Worm (Caenorhabditis elegans): ENCODE results near the gene srsx-33.

srsx-33 gene

DNA sequence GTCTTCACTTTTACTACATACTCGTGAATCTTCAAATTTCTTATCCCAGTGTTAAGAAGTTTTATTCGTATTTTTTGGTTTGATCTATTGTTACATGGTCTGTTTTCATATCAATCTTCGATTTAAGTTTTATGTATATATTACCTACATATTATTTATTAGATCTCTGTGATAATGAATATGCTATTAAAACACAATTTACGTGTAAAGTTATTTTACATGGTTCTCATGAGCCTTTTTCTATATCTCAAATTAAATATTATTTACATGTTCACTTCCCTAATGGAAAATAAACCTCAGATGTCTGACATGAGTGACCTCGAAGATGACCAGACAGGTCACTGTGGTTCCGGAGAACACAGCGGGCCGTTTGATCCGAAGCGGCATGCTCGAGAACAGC lies 7.8 kb downstream of the srsx-33 start, which contains the start of gene mxl-1:
Gene mxl-1 (plus strand): TSS at position 301 of the 400 bp plus-strand sequence.
- TF ChIP-seq daf-12 (tag; optimal IDR thresholded peaks at IDR 0.05) (no peak), ceh-16 (tag; optimal IDR thresholded peaks at IDR 0.05) (no peak), fkh-2 (tag; optimal IDR thresholded peaks at IDR 0.05) (no peak), ama-1 (optimal IDR thresholded peaks at IDR 0.05) (no peak), nfya-1 (tag; optimal IDR thresholded peaks at IDR 0.05; ENCODE audit: insufficient read depth) (no peak), pqm-1 (tag; optimal IDR thresholded peaks at IDR 0.05) (no peak)

DNA sequence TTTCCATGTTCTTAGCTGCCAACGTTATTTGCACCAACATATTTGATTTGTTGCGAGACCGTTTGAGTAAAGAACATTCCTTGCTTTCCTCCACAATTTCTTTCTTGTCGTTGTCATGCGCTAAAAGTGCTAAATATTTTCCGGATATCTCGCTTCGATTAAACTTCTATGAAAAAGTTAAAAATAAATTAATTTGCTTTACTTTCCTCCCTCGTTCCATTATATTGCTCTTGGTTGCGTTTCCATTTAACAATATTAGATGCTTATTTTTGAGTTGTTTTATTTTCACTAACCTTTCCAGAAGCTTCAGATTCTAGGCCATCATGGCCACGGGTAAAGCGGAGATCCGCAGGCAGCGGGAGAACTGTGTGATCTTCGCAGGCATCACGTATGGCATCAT lies 10.7 kb downstream of the srsx-33 start, which contains the start of gene pgap-1:
Gene pgap-1 (plus strand): TSS at position 301 of the 400 bp plus-strand sequence.
- TF ChIP-seq jun-1 (tag; optimal IDR thresholded peaks at IDR 0.05) (no peak), R02D3.7 (tag; optimal IDR thresholded peaks at IDR 0.05) (no peak), nhr-77 (tag; optimal IDR thresholded peaks at IDR 0.05) (no peak)

DNA sequence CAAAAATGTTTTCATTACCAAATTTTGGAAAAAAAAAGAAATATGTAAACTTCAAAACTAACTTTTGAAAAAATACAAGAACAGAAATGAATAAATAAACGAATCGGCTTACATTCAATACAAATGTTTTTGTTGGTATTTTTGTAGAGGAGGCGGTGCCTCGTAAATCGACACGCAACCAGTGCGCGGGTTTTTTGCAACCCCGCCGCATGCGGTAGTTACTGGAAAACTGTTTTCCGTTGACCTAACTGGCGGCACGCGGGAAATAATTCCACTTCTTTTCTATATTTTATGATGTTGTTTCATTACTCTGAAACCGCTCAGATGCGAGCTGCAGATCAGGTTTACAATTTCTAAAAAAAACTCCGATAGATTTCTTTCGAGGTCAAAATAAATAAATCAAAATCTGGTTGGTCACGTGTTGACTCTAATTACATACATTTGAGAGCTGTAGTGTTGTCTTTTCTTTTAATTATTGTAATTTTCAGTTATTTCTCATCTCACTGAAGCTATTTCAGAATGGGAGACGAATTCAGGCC lies 13.1 kb downstream of the srsx-33 start, which contains the start of the genes dvc-1 and ima-1:
Gene dvc-1 (minus strand): TSS at position 145 of the 539 bp plus-strand sequence.
Gene ima-1 (plus strand): TSS at position 489 of the 539 bp plus-strand sequence.
- TF ChIP-seq eor-1 (tag; optimal IDR thresholded peaks at IDR 0.05): no peak
- TF ChIP-seq elt-2 (tag; optimal IDR thresholded peaks at IDR 0.05): peak; percentile 53
- TF ChIP-seq ZK546.5 (tag; optimal IDR thresholded peaks at IDR 0.05): no peak
- TF ChIP-seq nhr-43 (tag; optimal IDR thresholded peaks at IDR 0.05; ENCODE audit: poor library complexity, severe bottlenecking): peak; percentile 60
- TF ChIP-seq ceh-82 (tag; optimal IDR thresholded peaks at IDR 0.05): peak; percentile 61
- peak; percentile 60 for TF ChIP-seq snpc-4 (tag; optimal IDR thresholded peaks at IDR 0.05)
- TF ChIP-seq nhr-11 (tag; optimal IDR thresholded peaks at IDR 0.05): no peak
- peak; percentile 47 for TF ChIP-seq nhr-23 (tag; optimal IDR thresholded peaks at IDR 0.05)
- peak; percentile 67 for TF ChIP-seq pha-4 (tag; optimal IDR thresholded peaks at IDR 0.05)
- peak; percentile 52 for TF ChIP-seq nhr-25 (tag; optimal IDR thresholded peaks at IDR 0.05)
- peak; percentile 98 for TF ChIP-seq R02D3.7 (tag; optimal IDR thresholded peaks at IDR 0.05)
- peak; percentile 57 for TF ChIP-seq lin-39 (tag; optimal IDR thresholded peaks at IDR 0.05)
- peak; percentile 55 for TF ChIP-seq lin-15B (tag; optimal IDR thresholded peaks at IDR 0.05)
- no peak for TF ChIP-seq egl-5 (tag; optimal IDR thresholded peaks at IDR 0.05)

- no peak for TF ChIP-seq fkh-10 (GFP tag; optimal IDR thresholded peaks at IDR 0.05)
- peak; percentile 52 for TF ChIP-seq pqm-1 (tag; optimal IDR thresholded peaks at IDR 0.05)
- TF ChIP-seq snpc-4 (tag; optimal IDR thresholded peaks at IDR 0.05): no peak
- peak; percentile 98 for TF ChIP-seq elt-2 (tag; optimal IDR thresholded peaks at IDR 0.05)
- no peak for TF ChIP-seq fkh-2 (tag; optimal IDR thresholded peaks at IDR 0.05)
Measured at ce11 chrV:11235876-11236275, 16.5 kb downstream of the srsx-33 start.

DNA sequence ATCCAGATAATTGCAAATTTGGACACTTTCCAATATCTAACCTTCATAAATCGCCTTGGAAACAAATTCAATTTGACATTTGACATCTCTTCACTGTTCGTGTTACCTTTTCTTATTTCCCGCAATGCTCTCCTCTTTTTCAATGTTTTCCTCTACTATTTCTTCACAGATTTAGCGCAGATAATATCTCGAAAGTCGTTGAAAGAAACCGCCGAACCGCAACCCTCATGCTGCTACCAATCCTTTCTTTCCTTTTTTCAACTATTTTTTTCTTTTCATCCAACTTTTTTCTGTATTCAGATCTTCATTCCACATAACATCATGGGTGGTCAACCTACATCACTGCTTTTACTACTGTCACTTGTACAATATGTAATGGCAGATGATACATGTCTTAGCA lies 18.0 kb downstream of the srsx-33 start, which contains the start of gene T19B10.5:
Gene T19B10.5 (plus strand): TSS at position 301 of the 400 bp plus-strand sequence.
- no peak for TF ChIP-seq lsy-12 (tag; optimal IDR thresholded peaks at IDR 0.05)
- TF ChIP-seq unc-39 (tag; optimal IDR thresholded peaks at IDR 0.05): no peak
- TF ChIP-seq ceh-9 (tag; optimal IDR thresholded peaks at IDR 0.05): no peak
- TF ChIP-seq egl-27 (tag; optimal IDR thresholded peaks at IDR 0.05): no peak
- no peak for TF ChIP-seq ceh-16 (tag; optimal IDR thresholded peaks at IDR 0.05)
- no peak for TF ChIP-seq nhr-25 (tag; optimal IDR thresholded peaks at IDR 0.05)
- TF ChIP-seq elt-1 (tag; optimal IDR thresholded peaks at IDR 0.05): no peak
- no peak for TF ChIP-seq fos-1 (tag; optimal IDR thresholded peaks at IDR 0.05)
- TF ChIP-seq nhr-237 (tag; optimal IDR thresholded peaks at IDR 0.05): no peak
- no peak for TF ChIP-seq nhr-11 (tag; optimal IDR thresholded peaks at IDR 0.05)
- no peak for TF ChIP-seq snpc-4 (tag; optimal IDR thresholded peaks at IDR 0.05)
- no peak for TF ChIP-seq aly-2 (tag; optimal IDR thresholded peaks at IDR 0.05)
- no peak for TF ChIP-seq mdl-1 (tag; optimal IDR thresholded peaks at IDR 0.05)
- TF ChIP-seq nhr-23 (tag; optimal IDR thresholded peaks at IDR 0.05): no peak
- TF ChIP-seq ZK546.5 (tag; optimal IDR thresholded peaks at IDR 0.05): no peak
- TF ChIP-seq nhr-67 (tag; optimal IDR thresholded peaks at IDR 0.05): no peak
- no peak for TF ChIP-seq nhr-43 (tag; optimal IDR thresholded peaks at IDR 0.05; ENCODE audit: poor library complexity, severe bottlenecking)
- TF ChIP-seq nfya-1 (tag; optimal IDR thresholded peaks at IDR 0.05; ENCODE audit: insufficient read depth): no peak

Data from whole organism, L3 larva.